Fruit fly (Drosophila melanogaster): ENCODE results near the gene FucTD.

dm6 chr3L:1463547-1463946 lies 47.5 kb downstream of the FucTD start, which contains the start of gene rho:
- TF ChIP-seq D1 (tag; optimal IDR thresholded peaks at IDR 0.05) (no peak), CG32121 (GFP tag; IDR thresholded peaks at IDR 0.05) (no peak; the same call in 1 of the 2 replicates), CG8301 (tag; optimal IDR thresholded peaks at IDR 0.05) (no peak), Ets98B (GFP tag; IDR thresholded peaks at IDR 0.05) (peak; percentile 51; the same call in 1 of the 2 replicates), CG17806 (tag; optimal IDR thresholded peaks at IDR 0.05) (peak; percentile 1)

Data from whole organism, pupa.